Worm (Caenorhabditis elegans): ENCODE results near the gene ins-14.

The ins-14 gene

DNA sequence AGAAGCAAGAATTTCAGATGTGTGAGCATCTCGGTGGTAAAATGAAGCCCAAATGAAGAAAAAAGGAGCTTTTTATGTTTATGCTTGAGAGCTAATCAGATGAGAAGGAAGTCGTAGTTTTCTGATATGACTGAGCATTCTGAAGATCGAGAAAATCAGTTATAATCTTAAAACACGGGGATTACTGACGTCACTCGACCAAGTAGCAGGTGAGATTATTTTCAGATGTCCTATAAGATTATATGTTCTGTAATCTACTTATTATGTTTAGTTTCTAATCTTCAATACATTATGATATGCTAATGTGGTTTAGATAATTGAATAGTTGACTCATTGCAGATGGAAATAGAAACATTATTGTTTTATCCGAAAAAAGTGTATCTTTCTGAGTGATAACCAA lies at the start of gene ins-14:
Gene ins-14, minus strand, starts transcription at position 32 of the 400 bp plus-strand sequence.
- no peak for TF ChIP-seq ceh-20 (GFP tag; IDR thresholded peaks at IDR 0.05)
- TF ChIP-seq tag-97 (GFP tag; IDR thresholded peaks at IDR 0.05), result no peak
- TF ChIP-seq ctbp-1 (GFP tag; IDR thresholded peaks at IDR 0.05), result no peak
- no peak for TF ChIP-seq ztf-7 (tag; optimal IDR thresholded peaks at IDR 0.05)
- TF ChIP-seq Y5F2A.4 (GFP tag; optimal IDR thresholded peaks at IDR 0.05), result no peak
- TF ChIP-seq daf-19 (GFP tag; conservative IDR thresholded peaks at IDR 0.05), result no peak

DNA sequence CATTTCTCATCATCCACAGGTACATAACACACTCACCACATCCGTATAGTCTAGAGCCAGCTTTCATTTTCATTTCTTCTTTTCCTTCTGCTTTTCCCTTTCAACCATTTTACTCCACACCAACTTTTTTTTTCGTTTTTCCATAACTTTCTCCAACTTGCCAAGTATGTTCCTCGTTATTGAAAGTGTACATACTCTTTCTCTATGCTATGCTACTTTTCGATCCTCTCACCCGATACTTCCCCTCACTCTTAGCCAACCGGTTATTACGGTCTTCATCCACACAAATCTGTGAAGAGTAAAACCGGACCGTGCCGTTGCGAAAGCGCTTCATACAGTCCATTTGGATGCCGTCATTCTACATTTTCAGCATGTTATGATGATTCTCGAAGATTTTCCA lies 46.3 kb upstream of the ins-14 start, which contains the start of gene T13C2.2:
Gene T13C2.2, plus strand, starts transcription at position 301 of the 400 bp plus-strand sequence.
- TF ChIP-seq zip-2 (tag; optimal IDR thresholded peaks at IDR 0.05) (no peak), hif-1 (tag; optimal IDR thresholded peaks at IDR 0.05) (no peak), unc-39 (tag; optimal IDR thresholded peaks at IDR 0.05) (no peak), ZK337.2 (GFP tag; IDR thresholded peaks at IDR 0.05) (no peak), rbr-2 (tag; optimal IDR thresholded peaks at IDR 0.05) (no peak), saeg-2 (GFP tag; IDR thresholded peaks at IDR 0.05) (no peak), tag-97 (GFP tag; IDR thresholded peaks at IDR 0.05) (no peak), fkh-10 (GFP tag; optimal IDR thresholded peaks at IDR 0.05) (no peak), T26A8.4 (GFP tag; IDR thresholded peaks at IDR 0.05) (no peak), mep-1 (tag; optimal IDR thresholded peaks at IDR 0.05) (no peak), madf-5 (GFP tag; IDR thresholded peaks at IDR 0.05) (no peak), nhr-6 (tag; optimal IDR thresholded peaks at IDR 0.05) (no peak), lir-3 (tag; optimal IDR thresholded peaks at IDR 0.05) (no peak), nhr-76 (tag; optimal IDR thresholded peaks at IDR 0.05) (no peak), lin-1 (GFP tag; IDR thresholded peaks at IDR 0.05) (no peak), egl-43 (GFP tag; IDR thresholded peaks at IDR 0.05) (no peak), nhr-48 (tag; optimal IDR thresholded peaks at IDR 0.05) (no peak), spr-3 (GFP tag; optimal IDR thresholded peaks at IDR 0.05) (no peak), R02D3.7 (tag; optimal IDR thresholded peaks at IDR 0.05) (no peak)

DNA sequence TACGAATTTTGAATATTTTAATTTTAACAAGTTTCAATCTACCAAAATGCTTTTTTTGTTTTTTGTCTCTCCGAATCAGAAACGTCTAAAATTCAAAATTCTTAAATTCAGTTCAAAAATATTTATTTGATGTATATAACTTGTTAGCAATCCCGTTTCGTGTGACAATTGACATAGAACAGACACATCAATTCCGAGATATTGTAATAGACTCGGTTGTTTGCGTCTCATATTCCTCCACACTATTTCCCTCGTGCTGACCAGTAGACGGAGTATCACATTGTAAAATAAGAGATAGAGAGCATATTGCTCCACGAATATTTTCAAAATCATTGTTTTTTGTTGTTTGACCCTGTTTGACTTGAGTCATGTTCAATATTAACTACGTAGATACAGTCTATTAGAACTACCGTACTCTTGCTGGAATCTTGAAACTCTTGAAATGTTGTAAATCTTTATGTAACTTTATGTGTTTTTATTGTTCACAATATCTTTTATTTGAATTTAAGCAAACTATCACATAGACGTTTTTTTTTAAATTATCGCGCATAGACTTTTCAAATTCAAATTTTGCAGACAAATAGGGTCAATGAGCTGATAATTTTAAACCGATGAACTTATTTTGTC lies 43.2 kb upstream of the ins-14 start, which contains the start of gene T13C2.3:
Gene T13C2.3, plus strand, starts transcription at position 577 of the 627 bp plus-strand sequence.
- TF ChIP-seq aha-1 (tag) (peak; percentile 8), T20F7.1 (GFP tag; optimal IDR thresholded peaks at IDR 0.05) (no peak)

DNA sequence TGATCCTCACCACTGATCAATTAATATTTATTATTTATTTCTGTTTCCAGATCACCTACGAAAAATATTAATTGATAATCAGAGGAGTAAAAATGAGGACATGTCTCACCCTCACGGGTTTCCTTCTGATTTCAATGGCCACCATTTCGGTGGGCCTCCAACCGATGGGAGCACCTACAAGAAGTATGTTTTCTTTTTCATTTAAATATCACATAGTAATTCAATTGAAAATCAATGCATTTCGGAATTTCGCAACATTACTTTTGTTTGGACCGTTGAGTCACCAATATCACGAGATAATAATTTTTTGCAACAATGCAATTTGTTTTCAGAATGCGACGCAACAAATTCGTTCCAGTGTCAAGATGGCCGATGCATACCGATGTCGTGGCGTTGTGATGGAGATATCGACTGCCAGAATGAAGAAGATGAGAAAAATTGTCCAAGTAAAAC lies 37.8 kb upstream of the ins-14 start, which contains the start of gene gldi-2:
Gene gldi-2, plus strand, starts transcription at position 51 of the 453 bp plus-strand sequence.
- TF ChIP-seq egl-27 (tag; optimal IDR thresholded peaks at IDR 0.05) (no peak), daf-19 (GFP tag; conservative IDR thresholded peaks at IDR 0.05) (no peak), R02D3.7 (tag; optimal IDR thresholded peaks at IDR 0.05) (no peak), dmd-8 (GFP tag; IDR thresholded peaks at IDR 0.05) (no peak), mes-2 (tag; optimal IDR thresholded peaks at IDR 0.05; ENCODE audit: poor library complexity, severe bottlenecking) (no peak), snpc-4 (tag; optimal IDR thresholded peaks at IDR 0.05) (no peak), Y75B8A.6 (GFP tag; IDR thresholded peaks at IDR 0.05) (no peak), nhr-76 (tag; optimal IDR thresholded peaks at IDR 0.05) (no peak)

DNA sequence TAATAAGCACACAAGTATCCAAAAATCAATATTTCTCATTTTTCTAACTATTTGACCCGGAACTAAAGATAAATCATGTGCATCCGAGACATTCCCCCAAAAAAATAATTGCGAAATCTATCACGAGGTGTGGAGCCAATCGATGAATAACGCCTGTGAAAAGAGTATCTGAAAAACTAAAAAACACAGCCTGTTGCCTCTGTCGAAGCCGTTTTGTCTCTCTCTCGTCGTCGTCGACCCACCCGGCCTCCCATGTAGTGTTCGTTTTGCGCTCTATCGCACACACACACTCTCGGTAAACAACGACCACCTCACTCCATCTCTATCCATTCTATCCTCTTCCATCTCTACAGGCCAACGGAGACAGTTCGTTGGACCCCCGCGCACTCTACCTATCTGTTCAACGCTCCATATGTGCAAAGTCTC lies 37.1 kb upstream of the ins-14 start:
- no peak for TF ChIP-seq R02D3.7 (tag; optimal IDR thresholded peaks at IDR 0.05)
- TF ChIP-seq hlh-30 (tag; optimal IDR thresholded peaks at IDR 0.05; ENCODE audit: insufficient read depth), result peak; percentile 95
- TF ChIP-seq mxl-3 (GFP tag; optimal IDR thresholded peaks at IDR 0.05), result peak; percentile 75
- TF ChIP-seq daf-8 (GFP tag; IDR thresholded peaks at IDR 0.05), result no peak
- TF ChIP-seq zag-1 (tag; optimal IDR thresholded peaks at IDR 0.05), result no peak
- TF ChIP-seq dpl-1 (GFP tag; optimal IDR thresholded peaks at IDR 0.05), result peak; percentile 55
- TF ChIP-seq nhr-25 (tag; optimal IDR thresholded peaks at IDR 0.05; ENCODE audit: borderline replicate concordance, insufficient read depth), result peak; percentile 17
- no peak for TF ChIP-seq unc-39 (tag; optimal IDR thresholded peaks at IDR 0.05)
- peak; percentile 70 for TF ChIP-seq nhr-11 (tag; optimal IDR thresholded peaks at IDR 0.05)
- no peak for TF ChIP-seq Y75B8A.6 (GFP tag; IDR thresholded peaks at IDR 0.05)
- TF ChIP-seq F44E2.7 (GFP tag; IDR thresholded peaks at IDR 0.05), result no peak
- no peak for TF ChIP-seq nhr-111 (GFP tag; optimal IDR thresholded peaks at IDR 0.05)
- no peak for TF ChIP-seq egl-27 (tag; optimal IDR thresholded peaks at IDR 0.05)
- TF ChIP-seq egl-43 (GFP tag; IDR thresholded peaks at IDR 0.05), result peak; percentile 58; the same call in 1 of the 2 replicates
- no peak for TF ChIP-seq F10B5.3 (tag; optimal IDR thresholded peaks at IDR 0.05)
- TF ChIP-seq ceh-28 (tag; optimal IDR thresholded peaks at IDR 0.05), result peak; percentile 34
- TF ChIP-seq hlh-11 (tag; optimal IDR thresholded peaks at IDR 0.05), result peak; percentile 69
- no peak for TF ChIP-seq pqm-1 (tag; optimal IDR thresholded peaks at IDR 0.05)
